Worm (Caenorhabditis elegans): Measurements from ENCODE around the gene acs-11.

Gene acs-11

ce11 chrII:4779753-4780152 lies 37.8 kb downstream of the acs-11 start:
- TF ChIP-seq bed-3 (GFP tag; optimal IDR thresholded peaks at IDR 0.05) (no peak), pha-4 (tag; optimal IDR thresholded peaks at IDR 0.05) (peak; percentile 84), elt-3 (tag; optimal IDR thresholded peaks at IDR 0.05) (no peak)

ce11 chrII:4784436-4784835 lies 42.5 kb downstream of the acs-11 start, which contains the start of gene nep-12:
TSS of gene nep-12 (minus strand) at chrII:4784536.
- TF ChIP-seq mls-2 (tag; optimal IDR thresholded peaks at IDR 0.05): no peak
- TF ChIP-seq hlh-1 (tag; optimal IDR thresholded peaks at IDR 0.05): no peak

- TF ChIP-seq ces-1 (GFP tag; optimal IDR thresholded peaks at IDR 0.05) (no peak), sem-2 (GFP tag; optimal IDR thresholded peaks at IDR 0.05) (no peak), mep-1 (tag; optimal IDR thresholded peaks at IDR 0.05) (no peak), ztf-11 (tag; optimal IDR thresholded peaks at IDR 0.05) (no peak), nhr-2 (tag; optimal IDR thresholded peaks at IDR 0.05) (no peak), drap-1 (GFP tag; optimal IDR thresholded peaks at IDR 0.05) (no peak), unc-62 (GFP tag; optimal IDR thresholded peaks at IDR 0.05) (no peak), nhr-76 (tag; optimal IDR thresholded peaks at IDR 0.05) (no peak), zip-8 (tag; optimal IDR thresholded peaks at IDR 0.05) (no peak)
Observed at ce11 chrII:4786181-4786580, 44.2 kb downstream of the acs-11 start, which contains the start of gene msp-3. TSS of gene msp-3 (minus strand) at chrII:4786281.

- peak; percentile 74 for TF ChIP-seq zip-8 (tag; optimal IDR thresholded peaks at IDR 0.05)
- no peak for TF ChIP-seq elt-1 (tag; optimal IDR thresholded peaks at IDR 0.05; ENCODE audit: borderline replicate concordance, insufficient read depth)
Observed at ce11 chrII:4789835-4790343, 48.0 kb downstream of the acs-11 start, which contains the start of gene F26G1.15. TSS of gene F26G1.15 (plus strand) at chrII:4790293.

- TF ChIP-seq mls-2 (tag; optimal IDR thresholded peaks at IDR 0.05): no peak
- TF ChIP-seq mab-5 (tag; optimal IDR thresholded peaks at IDR 0.05): no peak
- TF ChIP-seq ceh-39 (tag; optimal IDR thresholded peaks at IDR 0.05): no peak
- no peak for TF ChIP-seq blmp-1 (tag; optimal IDR thresholded peaks at IDR 0.05)
- TF ChIP-seq lin-32 (GFP tag; optimal IDR thresholded peaks at IDR 0.05): no peak
- TF ChIP-seq ceh-83 (GFP tag; optimal IDR thresholded peaks at IDR 0.05): no peak
- TF ChIP-seq sptf-1 (tag; optimal IDR thresholded peaks at IDR 0.05): no peak
- no peak for TF ChIP-seq nhr-76 (tag; optimal IDR thresholded peaks at IDR 0.05)
- TF ChIP-seq cnd-1 (tag; optimal IDR thresholded peaks at IDR 0.05): no peak
- no peak for TF ChIP-seq elt-1 (tag; optimal IDR thresholded peaks at IDR 0.05; ENCODE audit: borderline replicate concordance, insufficient read depth)
- no peak for TF ChIP-seq ces-1 (GFP tag; optimal IDR thresholded peaks at IDR 0.05)
- TF ChIP-seq ztf-11 (tag; optimal IDR thresholded peaks at IDR 0.05): no peak
- TF ChIP-seq hlh-1 (tag; optimal IDR thresholded peaks at IDR 0.05): no peak
- TF ChIP-seq nhr-28 (tag; optimal IDR thresholded peaks at IDR 0.05): no peak
- TF ChIP-seq lin-13 (tag; optimal IDR thresholded peaks at IDR 0.05): no peak
- TF ChIP-seq M03D4.4 (tag; optimal IDR thresholded peaks at IDR 0.05): no peak
- no peak for TF ChIP-seq ham-2 (GFP tag; optimal IDR thresholded peaks at IDR 0.05)
Observed at ce11 chrII:4790687-4791086, 48.8 kb downstream of the acs-11 start.

- no peak for TF ChIP-seq elt-1 (tag; optimal IDR thresholded peaks at IDR 0.05; ENCODE audit: borderline replicate concordance, insufficient read depth)
- no peak for TF ChIP-seq blmp-1 (tag; optimal IDR thresholded peaks at IDR 0.05)
- no peak for TF ChIP-seq ceh-43 (GFP tag; optimal IDR thresholded peaks at IDR 0.05)
- peak; percentile 20 for TF ChIP-seq unc-120 (tag; optimal IDR thresholded peaks at IDR 0.05; ENCODE audit: poor library complexity, severe bottlenecking)
- TF ChIP-seq hlh-1 (tag; optimal IDR thresholded peaks at IDR 0.05): no peak
- TF ChIP-seq ham-2 (GFP tag; optimal IDR thresholded peaks at IDR 0.05): no peak
- no peak for TF ChIP-seq zip-8 (tag; optimal IDR thresholded peaks at IDR 0.05)
- peak; percentile 21 for TF ChIP-seq cnd-1 (tag; optimal IDR thresholded peaks at IDR 0.05)
- TF ChIP-seq sptf-1 (tag; optimal IDR thresholded peaks at IDR 0.05): peak; percentile 48
- no peak for TF ChIP-seq nhr-237 (tag; optimal IDR thresholded peaks at IDR 0.05)
- no peak for TF ChIP-seq ceh-39 (tag; optimal IDR thresholded peaks at IDR 0.05)
- peak; percentile 46 for TF ChIP-seq lsy-2 (tag; optimal IDR thresholded peaks at IDR 0.05)
- peak; percentile 1 for TF ChIP-seq lin-13 (tag; optimal IDR thresholded peaks at IDR 0.05)
- TF ChIP-seq ceh-83 (GFP tag; optimal IDR thresholded peaks at IDR 0.05): peak; percentile 64
- TF ChIP-seq mab-5 (tag; optimal IDR thresholded peaks at IDR 0.05): no peak
- TF ChIP-seq mls-2 (tag; optimal IDR thresholded peaks at IDR 0.05): no peak
- TF ChIP-seq sem-2 (GFP tag; optimal IDR thresholded peaks at IDR 0.05): no peak
- TF ChIP-seq M03D4.4 (tag; optimal IDR thresholded peaks at IDR 0.05): no peak
Observed at ce11 chrII:4791272-4791671, 49.3 kb downstream of the acs-11 start, which contains the start of gene F26G1.1. TSS of gene F26G1.1 (plus strand) at chrII:4791618.

All from whole organism, mixed stage, embryonic.